Fruit fly (Drosophila melanogaster) whole organism, prepupa: ENCODE data around the gene CG1636.

Source experiments
- CG10669 ChIP-seq: fragments of 200-800 bp; sonication (Bioruptor generic); optimal IDR thresholded peaks from 3 replicates; lab custom pipeline; 2018; ENCODE audit warnings: missing biosample characterization, mild to moderate bottlenecking, missing genetic modification characterization, moderate library complexity
- CG11294 ChIP-seq: fragments of 200-800 bp; sonication (Bioruptor generic); IDR thresholded peaks from 2 replicates; pipeline ENCODE4 v1.3.6; 2022; ENCODE audit warnings: missing biosample characterization, missing genetic modification characterization
- CG11762 ChIP-seq: fragments of 200-800 bp; sonication (Bioruptor generic); optimal IDR thresholded peaks from 3 replicates; lab custom pipeline; 2016; ENCODE audit warnings: missing biosample characterization, missing genetic modification characterization; ENCODE audit not compliant: insufficient read depth
- CG15336 ChIP-seq: fragments of 200-800 bp; sonication (Bioruptor generic); IDR thresholded peaks from 2 replicates; pipeline ENCODE4 v1.3.6; 2022; ENCODE audit warnings: missing biosample characterization, missing genetic modification characterization
- CG1621 ChIP-seq: fragments of 200-800 bp; sonication (Bioruptor generic); optimal IDR thresholded peaks from 3 replicates; lab custom pipeline; 2018; ENCODE audit warnings: missing biosample characterization, mild to moderate bottlenecking, missing genetic modification characterization
- CG3032 ChIP-seq: fragments of 200-800 bp; optimal IDR thresholded peaks from 2 replicates; lab custom pipeline; 2019; ENCODE audit warnings: missing biosample characterization, mild to moderate bottlenecking, missing genetic modification characterization, moderate library complexity
- CG31627 ChIP-seq: fragments of 200-800 bp; sonication (Bioruptor generic); optimal IDR thresholded peaks from 3 replicates; lab custom pipeline; 2016; ENCODE audit warnings: missing biosample characterization, missing genetic modification characterization
- CG32006 ChIP-seq: fragments of 200-800 bp; sonication (Bioruptor generic); optimal IDR thresholded peaks from 3 replicates; lab custom pipeline; 2017; ENCODE audit warnings: missing biosample characterization, mild to moderate bottlenecking, missing genetic modification characterization
- CG34406 ChIP-seq: fragments of 200-800 bp; sonication (Bioruptor generic); optimal IDR thresholded peaks from 3 replicates; lab custom pipeline; 2016; ENCODE audit warnings: missing biosample characterization, missing genetic modification characterization
- CG4318 ChIP-seq: fragments of 200-800 bp; sonication (Bioruptor generic); optimal IDR thresholded peaks from 3 replicates; lab custom pipeline; 2017; ENCODE audit warnings: missing biosample characterization, mild to moderate bottlenecking, missing genetic modification characterization
- CG6163 ChIP-seq: fragments of 200-800 bp; sonication (Bioruptor generic); IDR thresholded peaks from 3 replicates; pipeline ENCODE4 v1.3.6; 2022; ENCODE audit warnings: missing biosample characterization, missing genetic modification characterization
- CG6808 ChIP-seq: fragments of 200-800 bp; sonication (Bioruptor generic); optimal IDR thresholded peaks from 3 replicates; lab custom pipeline; 2017; ENCODE audit warnings: missing biosample characterization, missing genetic modification characterization, mild to moderate bottlenecking, moderate library complexity, missing genetic modification reagents
- CG6854 ChIP-seq: fragments of 200-800 bp; sonication (Bioruptor generic); optimal IDR thresholded peaks from 2 replicates; lab custom pipeline; 2017; ENCODE audit warnings: missing biosample characterization, mild to moderate bottlenecking, missing genetic modification characterization
- CG7368 ChIP-seq: fragments of 200-800 bp; sonication (Bioruptor generic); optimal IDR thresholded peaks from 3 replicates; lab custom pipeline; 2016; ENCODE audit warnings: missing biosample characterization, missing genetic modification characterization
- CG8119 ChIP-seq: fragments of 200-800 bp; sonication (Bioruptor generic); IDR thresholded peaks from 3 replicates; pipeline ENCODE4 v1.3.6; 2022; ENCODE audit warnings: missing biosample characterization, missing genetic modification characterization
- CG8632 ChIP-seq: fragments of 200-800 bp; sonication (Bioruptor generic); optimal IDR thresholded peaks from 3 replicates; lab custom pipeline; 2016; ENCODE audit warnings: missing biosample characterization, missing genetic modification characterization
- CG9139 ChIP-seq: fragments of 200-800 bp; sonication (Bioruptor generic); optimal IDR thresholded peaks from 3 replicates; lab custom pipeline; 2017; ENCODE audit warnings: missing biosample characterization, mild to moderate bottlenecking, missing genetic modification characterization
- Eip78C ChIP-seq: fragments of 200-800 bp; sonication (Bioruptor generic); peaks from one replicate; lab custom pipeline; 2016; ENCODE audit warnings: missing biosample characterization, missing genetic modification characterization
- Eip93F ChIP-seq: fragments of 200-800 bp; sonication (Bioruptor generic); optimal IDR thresholded peaks from 2 replicates; lab custom pipeline; 2016; ENCODE audit warnings: missing biosample characterization, mild to moderate bottlenecking, missing genetic modification characterization
- Ets21C ChIP-seq: fragments of 200-800 bp; sonication (Bioruptor generic); optimal IDR thresholded peaks from 3 replicates; lab custom pipeline; 2016; ENCODE audit warnings: missing biosample characterization, missing genetic modification characterization
- Hr4 ChIP-seq: fragments of 200-800 bp; sonication (Bioruptor generic); optimal IDR thresholded peaks from 3 replicates; lab custom pipeline; 2016; ENCODE audit warnings: missing biosample characterization, missing genetic modification characterization
- Met ChIP-seq: fragments of 200-800 bp; sonication (Bioruptor generic); optimal IDR thresholded peaks from 3 replicates; lab custom pipeline; 2016; ENCODE audit warnings: missing biosample characterization, missing genetic modification characterization
- OdsH ChIP-seq: fragments of 200-800 bp; sonication (Bioruptor generic); optimal IDR thresholded peaks from 3 replicates; lab custom pipeline; 2016; ENCODE audit warnings: missing biosample characterization, missing genetic modification characterization
- Smox ChIP-seq: fragments of 200-800 bp; sonication (Bioruptor generic); optimal IDR thresholded peaks from 3 replicates; lab custom pipeline; 2016; ENCODE audit warnings: missing biosample characterization, missing genetic modification characterization
- Sox102F ChIP-seq: fragments of 200-800 bp; sonication (Bioruptor generic); optimal IDR thresholded peaks from 2 replicates; lab custom pipeline; 2016; ENCODE audit warnings: missing biosample characterization, mild to moderate bottlenecking, missing genetic modification characterization
- Sox15 ChIP-seq: fragments of 200-800 bp; sonication (Bioruptor generic); optimal IDR thresholded peaks from 3 replicates; lab custom pipeline; 2016; ENCODE audit warnings: missing biosample characterization, missing genetic modification characterization
- achi ChIP-seq: fragments of 200-800 bp; sonication (Bioruptor generic); optimal IDR thresholded peaks from 3 replicates; lab custom pipeline; 2016; ENCODE audit warnings: missing biosample characterization, missing genetic modification characterization
- acj6 ChIP-seq: fragments of 200-800 bp; sonication (Bioruptor generic); optimal IDR thresholded peaks from 3 replicates; lab custom pipeline; 2016; ENCODE audit warnings: missing biosample characterization, missing genetic modification characterization
- dac ChIP-seq: fragments of 200-800 bp; sonication (Bioruptor generic); optimal IDR thresholded peaks from 2 replicates; lab custom pipeline; 2017; ENCODE audit warnings: missing biosample characterization, mild to moderate bottlenecking, missing genetic modification characterization
- eg ChIP-seq: fragments of 200-800 bp; sonication (Bioruptor generic); IDR thresholded peaks from 3 replicates; pipeline ENCODE4 v1.3.6; 2022; ENCODE audit warnings: missing biosample characterization, missing genetic modification characterization
- esn ChIP-seq: fragments of 200-800 bp; sonication (Bioruptor generic); optimal IDR thresholded peaks from 2 replicates; lab custom pipeline; 2016; ENCODE audit warnings: missing biosample characterization, mild to moderate bottlenecking, missing genetic modification characterization, moderate library complexity
- fd59A ChIP-seq: fragments of 200-800 bp; sonication (Bioruptor generic); optimal IDR thresholded peaks from 2 replicates; lab custom pipeline; 2017; ENCODE audit warnings: missing biosample characterization, mild to moderate bottlenecking, missing genetic modification characterization, missing genetic modification reagents
- fkh ChIP-seq: fragments of 200-800 bp; sonication (Bioruptor generic); optimal IDR thresholded peaks from 3 replicates; lab custom pipeline; 2017; ENCODE audit warnings: missing biosample characterization, mild to moderate bottlenecking, missing genetic modification characterization, moderate library complexity
- lz ChIP-seq: fragments of 200-800 bp; sonication (Bioruptor generic); optimal IDR thresholded peaks from 3 replicates; lab custom pipeline; 2016; ENCODE audit warnings: missing biosample characterization, missing genetic modification characterization
- net ChIP-seq: fragments of 200-800 bp; sonication (Bioruptor generic); optimal IDR thresholded peaks from 3 replicates; lab custom pipeline; 2016; ENCODE audit warnings: missing biosample characterization, missing genetic modification characterization
- pdm3 ChIP-seq: fragments of 200-800 bp; sonication (Bioruptor generic); optimal IDR thresholded peaks from 3 replicates; lab custom pipeline; 2016; ENCODE audit warnings: missing biosample characterization, missing genetic modification characterization
- ss ChIP-seq, 2 experiments: fragments of 200-800 bp; sonication (Bioruptor generic); optimal IDR thresholded peaks; 2 replicates in 1 of 2; 3 replicates in 1 of 2; lab custom pipeline; 2017 to 2018; ENCODE audit warnings: mild to moderate bottlenecking in 2 of 2, missing biosample characterization in 2 of 2, missing genetic modification characterization in 2 of 2, moderate library complexity in 1 of 2
- svp ChIP-seq: fragments of 200-800 bp; sonication (Bioruptor generic); peaks from one replicate; lab custom pipeline; 2016; ENCODE audit warnings: missing biosample characterization, missing genetic modification characterization
- topi ChIP-seq: fragments of 200-800 bp; sonication (Bioruptor generic); optimal IDR thresholded peaks from 3 replicates; lab custom pipeline; 2016; ENCODE audit warnings: missing biosample characterization, missing genetic modification characterization
- vri ChIP-seq: fragments of 200-800 bp; sonication (Bioruptor generic); optimal IDR thresholded peaks from 3 replicates; lab custom pipeline; 2016; ENCODE audit warnings: missing biosample characterization, mild to moderate bottlenecking, missing genetic modification characterization

Gene CG1636

DNA sequence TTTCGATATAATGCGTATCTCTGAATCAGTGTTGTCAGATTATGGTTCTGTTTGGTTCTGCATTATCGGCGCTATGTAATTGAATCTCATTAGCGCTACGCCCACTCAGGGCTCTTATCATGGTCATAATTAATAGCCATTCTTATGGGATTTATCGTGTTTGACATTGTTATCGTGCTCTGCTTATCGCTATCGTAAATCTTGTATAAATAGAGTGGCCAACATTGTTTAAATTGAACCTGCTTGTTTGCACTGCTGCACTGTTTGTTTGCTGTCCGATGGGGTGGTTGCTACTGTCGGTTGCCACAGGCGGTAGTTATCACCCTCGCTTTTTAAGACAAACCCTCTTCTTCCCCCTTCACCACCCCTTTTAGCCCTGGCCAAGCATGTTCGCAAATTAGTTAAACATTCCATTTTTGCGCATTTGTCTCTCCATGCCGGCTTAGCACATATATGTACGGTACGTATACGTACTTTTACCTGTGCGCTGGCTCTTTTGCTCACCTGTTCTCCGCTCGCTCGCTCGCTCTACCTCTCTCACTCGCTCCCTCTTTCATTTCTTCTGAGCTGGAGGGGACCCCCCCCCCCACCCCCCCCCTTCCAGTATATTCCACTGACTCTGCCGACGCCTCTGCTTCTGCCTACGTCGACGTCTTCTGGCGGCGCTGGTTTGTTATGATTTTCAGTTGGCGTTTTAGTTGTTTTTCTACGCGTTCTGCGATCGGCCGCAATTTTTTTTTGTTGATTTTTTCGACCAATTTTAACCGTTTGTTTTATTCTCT is 43.1 kb upstream of the CG1636 start (continued):
- TF ChIP-seq CG4318 (GFP tag; lab: Kevin White, UChicago) (no peak), fkh (peak; percentile 93), CG6854 (GFP tag; lab: Kevin White, UChicago) (peak; percentile 20), CG15336 (GFP tag; lab: Robert Waterston, UW) (peak; percentile 15; the same call in 1 of the 2 replicates), Hr4 (no peak), net (peak; percentile 60), CG32006 (GFP tag; lab: Kevin White, UChicago) (peak; percentile 9), CG7368 (GFP tag; lab: Kevin White, UChicago) (peak; percentile 58), CG1621 (tag; lab: Kevin White, UChicago) (peak; percentile 34), OdsH (GFP tag; lab: Kevin White, UChicago) (peak; percentile 48), CG8119 (0 out of 3 replicates have a peak, but pooled peaks have one; percentile 14), Ets21C (GFP tag; lab: Kevin White, UChicago) (no peak), CG11762 (peak; percentile 2), Eip78C (GFP tag; lab: Kevin White, UChicago) (peak; percentile 79), CG11294 (no peak), CG31627 (GFP tag; lab: Kevin White, UChicago) (no peak), eg (GFP tag; lab: Robert Waterston, UW) (peak; percentile 43; the same call in 1 of the 3 replicates), topi (GFP tag; lab: Kevin White, UChicago) (peak; percentile 39)
- TF ChIP-seq, all 60 proteins: peak for 36

DNA sequence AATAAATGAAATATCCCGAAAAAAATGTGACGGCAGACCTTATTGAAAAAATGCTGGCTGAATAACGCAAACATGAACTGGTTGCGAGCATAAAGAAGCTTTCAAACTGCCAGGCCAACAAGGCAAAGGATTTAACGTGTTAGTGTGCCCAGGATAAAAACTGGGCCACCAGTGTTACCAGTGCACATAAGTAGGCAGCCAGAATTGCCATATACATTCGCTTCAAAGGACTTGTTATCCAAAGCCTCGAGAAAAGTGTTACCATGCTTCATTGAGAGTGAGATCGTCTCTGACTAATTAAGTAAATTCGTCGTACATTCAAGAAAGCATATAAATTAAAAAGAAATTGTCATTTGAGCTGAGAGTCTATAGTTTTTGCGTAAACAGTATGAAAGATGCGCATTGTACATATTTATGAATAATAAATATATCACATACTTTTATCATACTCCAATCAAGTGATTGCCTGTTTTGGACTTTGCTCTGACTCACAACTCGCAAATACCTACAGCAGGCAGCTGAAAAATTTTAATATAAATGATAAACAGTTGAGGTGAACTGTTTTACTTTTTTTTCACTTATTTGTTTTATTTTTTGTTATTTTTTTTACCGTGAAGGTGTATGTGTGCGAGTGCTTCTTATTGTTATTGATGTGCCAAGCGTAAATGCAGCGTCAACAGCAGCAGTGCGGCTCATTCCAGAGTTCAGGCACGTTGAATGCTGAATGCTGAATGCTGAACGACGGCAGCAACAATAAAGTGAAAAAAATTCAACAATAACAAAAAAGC is 41.8 kb upstream of the CG1636 start:
- TF ChIP-seq ss (GFP tag; optimal IDR thresholded peaks at IDR 0.05; lab: Kevin White, UChicago) (peak; percentile 15 to 67), CG8119 (0 out of 3 replicates have a peak, but pooled peaks have one; percentile 22), CG34406 (peak; percentile 52), Smox (GFP tag; lab: Kevin White, UChicago) (peak; percentile 14), dac (GFP tag; lab: Kevin White, UChicago) (no peak), CG8632 (GFP tag; lab: Kevin White, UChicago) (peak; percentile 26), lz (no peak), acj6 (no peak), CG6163 (GFP tag; lab: Robert Waterston, UW) (peak; percentile 60; the same call in 2 of the 3 replicates), fd59A (GFP tag; lab: Kevin White, UChicago) (no peak), CG10669 (GFP tag; lab: Kevin White, UChicago) (peak; percentile 34), CG7368 (GFP tag; lab: Kevin White, UChicago) (peak; percentile 23), esn (peak; percentile 23), CG6854 (GFP tag; lab: Kevin White, UChicago) (peak; percentile 10), Met (GFP tag; lab: Kevin White, UChicago) (peak; percentile 27), net (no peak), OdsH (GFP tag; lab: Kevin White, UChicago) (no peak), CG6808 (GFP tag; lab: Kevin White, UChicago) (peak; percentile 34), CG3032 (tag; lab: Kevin White, UChicago) (peak; percentile 29), svp (peak; percentile 57), Eip78C (GFP tag; lab: Kevin White, UChicago) (peak; percentile 75), achi (GFP tag; lab: Kevin White, UChicago) (no peak), Sox102F (peak; percentile 33), pdm3 (GFP tag; lab: Kevin White, UChicago) (peak; percentile 7), topi (GFP tag; lab: Kevin White, UChicago) (peak; percentile 5), CG9139 (peak; percentile 54), Eip93F (GFP tag; lab: Kevin White, UChicago) (peak; percentile 51), vri (GFP tag; lab: Kevin White, UChicago) (peak; percentile 51), Sox15 (GFP tag; lab: Kevin White, UChicago) (no peak)
